Fruit fly (Drosophila melanogaster) whole organism, embryonic: Measurements from ENCODE around the gene cno.

ENCODE experiments used
- CG15514 ChIP-seq: fragments of 200-800 bp; sonication (Bioruptor generic); optimal IDR thresholded peaks from 3 replicates; lab custom pipeline; 2017; ENCODE audit warnings: missing biosample characterization, missing genetic modification characterization, mild to moderate bottlenecking, moderate library complexity, missing genetic modification reagents
- CG2889 ChIP-seq: fragments of 200-800 bp; sonication (Bioruptor generic); IDR thresholded peaks from 3 replicates; pipeline ENCODE4 v1.3.6; 2022; ENCODE audit warnings: missing biosample characterization, missing genetic modification characterization
- CG6175 ChIP-seq: fragments of 200-800 bp; sonication (Bioruptor generic); IDR thresholded peaks from 3 replicates; pipeline ENCODE4 v1.3.6; 2022; ENCODE audit warnings: missing biosample characterization, missing genetic modification characterization
- CG8944 ChIP-seq: fragments of 200-800 bp; sonication (Bioruptor generic); optimal IDR thresholded peaks from 3 replicates; lab custom pipeline; 2016; ENCODE audit warnings: missing biosample characterization, missing genetic modification characterization
- ro ChIP-seq: fragments of 200-800 bp; sonication (Bioruptor generic); IDR thresholded peaks from 2 replicates; pipeline ENCODE4 v1.3.6; 2022; ENCODE audit warnings: missing biosample characterization, missing genetic modification characterization

DNA sequence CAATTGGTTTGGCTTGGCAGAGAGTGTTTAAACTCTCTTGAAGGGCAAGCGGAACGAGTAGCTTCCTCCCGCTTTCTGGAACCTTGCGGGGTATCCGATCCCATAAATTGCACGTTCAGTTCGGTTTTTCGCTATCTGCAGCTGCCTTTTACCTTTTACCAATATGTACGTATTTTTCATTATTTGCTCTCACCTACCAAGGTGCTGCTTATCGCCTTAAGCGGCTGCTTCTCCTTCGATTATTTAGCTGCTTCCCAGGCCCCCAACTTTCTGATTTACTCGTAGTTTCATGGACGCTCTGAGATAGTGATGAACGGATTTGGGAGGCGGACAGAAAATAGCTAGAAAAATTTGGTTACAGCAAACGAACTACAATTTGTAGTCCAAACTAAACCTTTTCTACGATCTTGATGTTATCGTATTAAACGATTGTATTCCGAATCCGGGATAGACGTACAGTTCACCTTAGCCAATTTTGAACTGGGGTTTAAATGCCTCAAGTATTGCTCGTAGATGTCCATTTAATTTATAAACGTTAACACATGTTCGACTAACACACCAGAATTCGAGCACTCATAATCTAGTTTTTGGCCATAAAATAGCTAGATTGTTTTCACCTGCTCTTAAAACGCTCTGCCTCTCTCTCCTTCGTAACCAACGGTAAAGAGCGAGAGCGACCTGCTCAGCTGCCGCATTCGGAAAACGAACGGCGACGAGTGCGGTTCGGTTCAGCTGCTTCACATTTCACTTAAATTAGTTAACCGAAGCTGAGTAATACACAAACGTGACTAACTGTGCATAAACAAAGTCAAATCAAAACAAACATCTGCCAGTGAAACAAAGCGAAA is 47.2 kb upstream of the cno start:
- TF ChIP-seq CG6175, result no peak
- TF ChIP-seq CG15514, result peak; percentile 54
- no peak for TF ChIP-seq CG8944 (GFP tag; lab: Kevin White, UChicago)
- TF ChIP-seq ro (GFP tag; lab: Robert Waterston, UW), result no peak
- no peak for TF ChIP-seq CG2889 (GFP tag; lab: Robert Waterston, UW)
